Worm (Caenorhabditis elegans): ENCODE results near the gene ctsa-4.2.

The ctsa-4.2 gene

ce11 chrIII:6612282-6612681 is at the start of gene ctsa-4.2:
Gene ctsa-4.2, plus strand, starts transcription at chrIII:6612528.
- TF ChIP-seq tab-1 (GFP tag; IDR thresholded peaks at IDR 0.05) (no peak), T22C8.4 (GFP tag; IDR thresholded peaks at IDR 0.05) (no peak)

DNA sequence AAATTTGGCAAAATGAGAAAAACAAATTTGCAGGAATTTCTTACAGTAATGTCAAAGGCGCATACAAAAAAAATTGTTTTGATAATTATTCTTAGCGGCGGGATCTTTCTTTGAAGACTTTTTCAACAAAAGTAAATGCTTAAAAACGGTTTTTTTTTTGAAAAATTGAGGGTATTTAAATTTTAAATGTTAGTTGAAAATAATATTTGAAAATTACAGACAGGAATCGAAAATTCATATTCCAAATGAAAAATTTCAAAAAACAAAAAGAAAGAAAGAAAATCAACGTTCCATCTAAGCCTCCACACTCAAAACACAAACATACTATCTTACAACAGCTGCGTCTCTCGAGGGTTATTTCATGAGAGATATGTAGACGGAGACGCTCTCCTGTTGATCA is 35.2 kb upstream of the ctsa-4.2 start:
- TF ChIP-seq flt-1 (GFP tag; IDR thresholded peaks at IDR 0.05) (no peak), klf-2 (GFP tag; conservative IDR thresholded peaks at IDR 0.05) (no peak), ztf-23 (GFP tag; IDR thresholded peaks at IDR 0.05) (no peak), ref-1 (GFP tag; conservative IDR thresholded peaks at IDR 0.05) (no peak), T22C8.4 (GFP tag; IDR thresholded peaks at IDR 0.05) (no peak), cog-1 (tag; optimal IDR thresholded peaks at IDR 0.05) (no peak), med-1 (GFP tag; optimal IDR thresholded peaks at IDR 0.05; ENCODE audit: insufficient read depth) (no peak), tab-1 (GFP tag; IDR thresholded peaks at IDR 0.05) (no peak), ztf-29 (GFP tag; IDR thresholded peaks at IDR 0.05) (no peak)

ce11 chrIII:6578505-6578904 is 33.8 kb upstream of the ctsa-4.2 start, which contains the start of gene F27B3.6:
Gene F27B3.6, minus strand, starts transcription at chrIII:6578605.
- TF ChIP-seq ref-1 (GFP tag; conservative IDR thresholded peaks at IDR 0.05) (no peak), tab-1 (GFP tag; IDR thresholded peaks at IDR 0.05) (no peak), cog-1 (tag; optimal IDR thresholded peaks at IDR 0.05) (no peak), flt-1 (GFP tag; IDR thresholded peaks at IDR 0.05) (no peak), T22C8.4 (GFP tag; IDR thresholded peaks at IDR 0.05) (no peak), ztf-23 (GFP tag; IDR thresholded peaks at IDR 0.05) (no peak)

DNA sequence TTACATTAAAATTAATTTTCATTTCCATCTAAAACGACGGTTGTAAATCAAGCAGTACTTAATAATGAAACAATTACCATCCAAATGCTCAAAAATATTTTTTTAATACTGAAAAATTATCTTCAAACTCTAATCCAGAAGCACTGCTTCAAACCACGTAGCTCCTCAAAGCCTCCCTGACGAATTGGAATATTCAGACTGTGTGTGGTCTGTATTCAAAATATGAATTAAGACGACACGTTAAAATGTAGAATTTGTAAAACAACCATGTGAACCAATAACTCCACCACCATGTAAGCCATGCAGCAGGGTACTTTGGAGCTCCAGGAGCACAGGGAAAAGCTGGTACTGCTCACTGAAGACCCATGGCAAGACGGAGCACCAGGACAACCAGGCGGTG is 32.9 kb upstream of the ctsa-4.2 start, which contains the start of gene F27B3.8:
Gene F27B3.8 (plus strand): TSS at position 301 of the 400 bp plus-strand sequence.
- TF ChIP-seq ref-1 (GFP tag; conservative IDR thresholded peaks at IDR 0.05), result no peak
- no peak for TF ChIP-seq med-1 (GFP tag; optimal IDR thresholded peaks at IDR 0.05; ENCODE audit: insufficient read depth)
- no peak for TF ChIP-seq klf-2 (GFP tag; conservative IDR thresholded peaks at IDR 0.05)
- TF ChIP-seq cog-1 (tag; optimal IDR thresholded peaks at IDR 0.05), result no peak
- no peak for TF ChIP-seq ztf-23 (GFP tag; IDR thresholded peaks at IDR 0.05)
- no peak for TF ChIP-seq tab-1 (GFP tag; IDR thresholded peaks at IDR 0.05)
- no peak for TF ChIP-seq flt-1 (GFP tag; IDR thresholded peaks at IDR 0.05)
- no peak for TF ChIP-seq T22C8.4 (GFP tag; IDR thresholded peaks at IDR 0.05)
- no peak for TF ChIP-seq ztf-29 (GFP tag; IDR thresholded peaks at IDR 0.05)

- TF ChIP-seq klf-2 (GFP tag; conservative IDR thresholded peaks at IDR 0.05) (no peak), T22C8.4 (GFP tag; IDR thresholded peaks at IDR 0.05) (no peak), flt-1 (GFP tag; IDR thresholded peaks at IDR 0.05) (no peak), ref-1 (GFP tag; conservative IDR thresholded peaks at IDR 0.05) (no peak), ztf-29 (GFP tag; IDR thresholded peaks at IDR 0.05) (no peak), med-1 (GFP tag; optimal IDR thresholded peaks at IDR 0.05; ENCODE audit: insufficient read depth) (no peak), tab-1 (GFP tag; IDR thresholded peaks at IDR 0.05) (no peak), cog-1 (tag; optimal IDR thresholded peaks at IDR 0.05) (no peak), ztf-23 (GFP tag; IDR thresholded peaks at IDR 0.05) (no peak)
These were observed 30.7 kb upstream of the ctsa-4.2 start, which contains the start of gene acr-21 for ce11 chrIII:6581585-6581984. Gene acr-21, plus strand, starts transcription at chrIII:6581885.

- TF ChIP-seq T22C8.4 (GFP tag; IDR thresholded peaks at IDR 0.05) (no peak), ztf-29 (GFP tag; IDR thresholded peaks at IDR 0.05) (no peak), klf-2 (GFP tag; conservative IDR thresholded peaks at IDR 0.05) (no peak), cog-1 (tag; optimal IDR thresholded peaks at IDR 0.05) (no peak), med-1 (GFP tag; optimal IDR thresholded peaks at IDR 0.05; ENCODE audit: insufficient read depth) (no peak), flt-1 (GFP tag; IDR thresholded peaks at IDR 0.05) (no peak), ztf-23 (GFP tag; IDR thresholded peaks at IDR 0.05) (no peak), ref-1 (GFP tag; conservative IDR thresholded peaks at IDR 0.05) (no peak), tab-1 (GFP tag; IDR thresholded peaks at IDR 0.05) (no peak)
These were observed 24.8 kb upstream of the ctsa-4.2 start, which contains the start of gene ddo-3 for ce11 chrIII:6587564-6587963. Gene ddo-3, plus strand, starts transcription at chrIII:6587864.

DNA sequence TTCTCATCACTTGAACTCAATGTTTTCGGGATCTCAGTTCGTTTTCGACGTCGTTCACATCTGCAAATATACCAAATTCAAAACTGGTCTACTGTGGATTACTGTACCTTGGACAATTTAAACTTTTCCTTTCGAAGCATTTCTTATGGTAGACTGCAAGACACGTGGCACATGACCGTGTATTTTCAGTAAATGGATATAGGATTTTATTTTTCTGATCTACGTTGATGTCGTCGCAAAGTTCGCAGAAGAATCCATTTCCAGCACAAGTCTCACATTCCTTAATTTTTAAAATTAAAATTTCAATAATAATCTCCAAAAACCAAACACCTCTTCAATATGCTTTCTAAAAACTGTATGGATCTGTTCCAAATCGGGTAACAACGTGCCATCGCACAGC is 22.8 kb upstream of the ctsa-4.2 start:
- TF ChIP-seq ztf-23 (GFP tag; IDR thresholded peaks at IDR 0.05) (no peak), cog-1 (tag; optimal IDR thresholded peaks at IDR 0.05) (no peak), T22C8.4 (GFP tag; IDR thresholded peaks at IDR 0.05) (no peak), flt-1 (GFP tag; IDR thresholded peaks at IDR 0.05) (no peak), med-1 (GFP tag; optimal IDR thresholded peaks at IDR 0.05; ENCODE audit: insufficient read depth) (no peak), ztf-29 (GFP tag; IDR thresholded peaks at IDR 0.05) (no peak), tab-1 (GFP tag; IDR thresholded peaks at IDR 0.05) (no peak), klf-2 (GFP tag; conservative IDR thresholded peaks at IDR 0.05) (no peak), ref-1 (GFP tag; conservative IDR thresholded peaks at IDR 0.05) (no peak)

- TF ChIP-seq T22C8.4 (GFP tag; IDR thresholded peaks at IDR 0.05), result no peak
- TF ChIP-seq ztf-29 (GFP tag; IDR thresholded peaks at IDR 0.05), result no peak
- no peak for TF ChIP-seq cog-1 (tag; optimal IDR thresholded peaks at IDR 0.05)
- no peak for TF ChIP-seq med-1 (GFP tag; optimal IDR thresholded peaks at IDR 0.05; ENCODE audit: insufficient read depth)
- TF ChIP-seq klf-2 (GFP tag; conservative IDR thresholded peaks at IDR 0.05), result no peak
- no peak for TF ChIP-seq ztf-23 (GFP tag; IDR thresholded peaks at IDR 0.05)
- TF ChIP-seq tab-1 (GFP tag; IDR thresholded peaks at IDR 0.05), result no peak
- no peak for TF ChIP-seq flt-1 (GFP tag; IDR thresholded peaks at IDR 0.05)
- TF ChIP-seq ref-1 (GFP tag; conservative IDR thresholded peaks at IDR 0.05), result no peak
These were observed 20.3 kb upstream of the ctsa-4.2 start, which contains the start of gene F20H11.1 for ce11 chrIII:6592075-6592474. Gene F20H11.1, minus strand, starts transcription at chrIII:6592175.

- TF ChIP-seq flt-1 (GFP tag; IDR thresholded peaks at IDR 0.05) (no peak), med-1 (GFP tag; optimal IDR thresholded peaks at IDR 0.05; ENCODE audit: insufficient read depth) (no peak), T22C8.4 (GFP tag; IDR thresholded peaks at IDR 0.05) (no peak), tab-1 (GFP tag; IDR thresholded peaks at IDR 0.05) (no peak), ztf-23 (GFP tag; IDR thresholded peaks at IDR 0.05) (no peak)
These were observed 18.3 kb upstream of the ctsa-4.2 start for ce11 chrIII:6594069-6594468.

ce11 chrIII:6601073-6601472 is 11.3 kb upstream of the ctsa-4.2 start, which contains the start of gene let-765:
Gene let-765, minus strand, starts transcription at chrIII:6601173.
- TF ChIP-seq klf-2 (GFP tag; conservative IDR thresholded peaks at IDR 0.05) (no peak), T22C8.4 (GFP tag; IDR thresholded peaks at IDR 0.05) (no peak), ref-1 (GFP tag; conservative IDR thresholded peaks at IDR 0.05) (no peak), tab-1 (GFP tag; IDR thresholded peaks at IDR 0.05) (no peak), med-1 (GFP tag; optimal IDR thresholded peaks at IDR 0.05; ENCODE audit: insufficient read depth) (no peak), ztf-29 (GFP tag; IDR thresholded peaks at IDR 0.05) (no peak), ztf-23 (GFP tag; IDR thresholded peaks at IDR 0.05) (no peak), flt-1 (GFP tag; IDR thresholded peaks at IDR 0.05) (no peak), cog-1 (tag; optimal IDR thresholded peaks at IDR 0.05) (no peak)

Data from whole organism, midembryonic.